In genomic region chrX:19153288-19154130, dm6 we compare ENCODE assay signal across 1 fruit fly cellular context.
TF ChIP-seq lines count a peak whose summit lies in the region.

No protein-coding gene starts in this region.

TF ChIP-seq in whole organism, embryonic, 481 proteins besides CTCF, POLR2A, EP300 and RAD21 (continued from another document):
- TF ChIP-seq lola (GFP tag; optimal IDR thresholded peaks at IDR 0.05; lab: Kevin White, UChicago) (no peak), CG32772 (GFP tag; IDR thresholded peaks at IDR 0.05; lab: Robert Waterston, UW) (no peak), salm (tag; optimal IDR thresholded peaks at IDR 0.05; lab: Kevin White, UChicago) (no peak), Rfx (GFP tag; IDR thresholded peaks at IDR 0.05; lab: Robert Waterston, UW) (no peak), en (GFP tag; optimal IDR thresholded peaks at IDR 0.05; lab: Kevin White, UChicago) (no peak), CG12155 (GFP tag; optimal IDR thresholded peaks at IDR 0.05; lab: Kevin White, UChicago) (no peak), ato (GFP tag; IDR thresholded peaks at IDR 0.05; lab: Robert Waterston, UW; ENCODE audit: partially characterized antibody) (no peak), CG1529 (GFP tag; optimal IDR thresholded peaks at IDR 0.05; lab: Kevin White, UChicago) (no peak), lbe (GFP tag; optimal IDR thresholded peaks at IDR 0.05; lab: Kevin White, UChicago) (no peak), chn (GFP tag; optimal IDR thresholded peaks at IDR 0.05; lab: Kevin White, UChicago) (no peak), gcm2 (GFP tag; optimal IDR thresholded peaks at IDR 0.05; lab: Kevin White, UChicago) (no peak), shn (GFP tag; optimal IDR thresholded peaks at IDR 0.05; lab: Kevin White, UChicago) (peak; percentile 13), Side (GFP tag; optimal IDR thresholded peaks at IDR 0.05; lab: Kevin White, UChicago) (peak; percentile 4), Hr39 (optimal IDR thresholded peaks at IDR 0.05; lab: Kevin White, UChicago) (no peak), CG15479 (GFP tag; optimal IDR thresholded peaks at IDR 0.05; lab: Kevin White, UChicago) (no peak), run (tag; optimal IDR thresholded peaks at IDR 0.05; lab: Kevin White, UChicago) (no peak), CG6254 (GFP tag; optimal IDR thresholded peaks at IDR 0.05; lab: Kevin White, UChicago) (no peak), Meics (GFP tag; optimal IDR thresholded peaks at IDR 0.05; lab: Kevin White, UChicago) (no peak), NC2β (GFP tag; optimal IDR thresholded peaks at IDR 0.05; lab: Kevin White, UChicago) (no peak), NFAT (GFP tag; IDR thresholded peaks at IDR 0.05; lab: Robert Waterston, UW) (peak; percentile 32; the same call in 1 of the 2 replicates), GATAe (GFP tag; conservative IDR thresholded peaks at IDR 0.05; lab: Robert Waterston, UW) (no peak), D19B (GFP tag; optimal IDR thresholded peaks at IDR 0.05; lab: Kevin White, UChicago) (no peak), ase (GFP tag; IDR thresholded peaks at IDR 0.05; lab: Robert Waterston, UW) (no peak), pfk (GFP tag; optimal IDR thresholded peaks at IDR 0.05; lab: Kevin White, UChicago) (no peak), CG8478 (optimal IDR thresholded peaks at IDR 0.05; lab: Kevin White, UChicago) (no peak), CG1792 (GFP tag; optimal IDR thresholded peaks at IDR 0.05; lab: Kevin White, UChicago) (no peak), CG4854 (GFP tag; optimal IDR thresholded peaks at IDR 0.05; lab: Kevin White, UChicago) (no peak), Optix (GFP tag; IDR thresholded peaks at IDR 0.05; lab: Robert Waterston, UW) (no peak), Tbp (GFP tag; optimal IDR thresholded peaks at IDR 0.05; lab: Kevin White, UChicago) (no peak), tio (GFP tag; optimal IDR thresholded peaks at IDR 0.05; lab: Kevin White, UChicago) (no peak), CG4707 (GFP tag; optimal IDR thresholded peaks at IDR 0.05; lab: Kevin White, UChicago) (no peak), Lhr (GFP tag; optimal IDR thresholded peaks at IDR 0.05; lab: Kevin White, UChicago) (no peak), CG12391 (tag; optimal IDR thresholded peaks at IDR 0.05; lab: Kevin White, UChicago) (no peak), kay (GFP tag; optimal IDR thresholded peaks at IDR 0.05; lab: Kevin White, UChicago) (peak; percentile 88), abd-A (tag; optimal IDR thresholded peaks at IDR 0.05; lab: Kevin White, UChicago) (peak; percentile 24), bab2 (GFP tag; optimal IDR thresholded peaks at IDR 0.05; lab: Kevin White, UChicago) (no peak), pnt (GFP tag; optimal IDR thresholded peaks at IDR 0.05; lab: Kevin White, UChicago) (no peak), ci (GFP tag; IDR thresholded peaks at IDR 0.05; lab: Robert Waterston, UW) (peak; percentile 78), Dad (GFP tag; optimal IDR thresholded peaks at IDR 0.05; lab: Kevin White, UChicago) (no peak), sisA (GFP tag; IDR thresholded peaks at IDR 0.05; lab: Robert Waterston, UW) (no peak), fd96Cb (tag; optimal IDR thresholded peaks at IDR 0.05; lab: Kevin White, UChicago) (no peak), nerfin-1 (tag; optimal IDR thresholded peaks at IDR 0.05; lab: Kevin White, UChicago) (no peak), repo (GFP tag; optimal IDR thresholded peaks at IDR 0.05; lab: Kevin White, UChicago) (no peak), vvl (GFP tag; IDR thresholded peaks at IDR 0.05; lab: Robert Waterston, UW) (0 out of 2 replicates have a peak, but pooled peaks have one; percentile 19), CG8089 (GFP tag; optimal IDR thresholded peaks at IDR 0.05; lab: Kevin White, UChicago) (peak; percentile 8), mirr (GFP tag; optimal IDR thresholded peaks at IDR 0.05; lab: Kevin White, UChicago) (peak; percentile 40), eyg (GFP tag; optimal IDR thresholded peaks at IDR 0.05; lab: Kevin White, UChicago) (no peak), slou (GFP tag; optimal IDR thresholded peaks at IDR 0.05; lab: Kevin White, UChicago) (no peak), HHEX (GFP tag; optimal IDR thresholded peaks at IDR 0.05; lab: Kevin White, UChicago) (no peak), pan (optimal IDR thresholded peaks at IDR 0.05; lab: Kevin White, UChicago) (no peak), pan (GFP tag; optimal IDR thresholded peaks at IDR 0.05 in 1 of 2, IDR thresholded peaks at IDR 0.05 in 1 of 2) (no peak), MTF-1 (GFP tag; optimal IDR thresholded peaks at IDR 0.05; lab: Kevin White, UChicago; ENCODE audit: borderline replicate concordance) (no peak), disco-r (GFP tag; optimal IDR thresholded peaks at IDR 0.05; lab: Kevin White, UChicago) (no peak), tna (GFP tag; IDR thresholded peaks at IDR 0.05; lab: Robert Waterston, UW; ENCODE audit: partially characterized antibody) (no peak), Mrtf (GFP tag; IDR thresholded peaks at IDR 0.05; lab: Robert Waterston, UW) (no peak), Hsf (GFP tag; optimal IDR thresholded peaks at IDR 0.05; lab: Kevin White, UChicago) (no peak), CG34376 (GFP tag; optimal IDR thresholded peaks at IDR 0.05; lab: Kevin White, UChicago) (peak; percentile 61), CG4328 (GFP tag; optimal IDR thresholded peaks at IDR 0.05; lab: Kevin White, UChicago) (no peak), CG17802 (tag; optimal IDR thresholded peaks at IDR 0.05; lab: Kevin White, UChicago) (no peak), Dp (GFP tag; optimal IDR thresholded peaks at IDR 0.05; lab: Kevin White, UChicago) (no peak), cwo (GFP tag; optimal IDR thresholded peaks at IDR 0.05; lab: Kevin White, UChicago) (peak; percentile 91), Hand (GFP tag; optimal IDR thresholded peaks at IDR 0.05; lab: Kevin White, UChicago) (no peak), CG7357 (GFP tag; IDR thresholded peaks at IDR 0.05; lab: Robert Waterston, UW) (no peak), CG15011 (GFP tag; optimal IDR thresholded peaks at IDR 0.05; lab: Kevin White, UChicago) (no peak), slp2 (GFP tag; optimal IDR thresholded peaks at IDR 0.05; lab: Kevin White, UChicago) (no peak), sim (GFP tag; IDR thresholded peaks at IDR 0.05; lab: Robert Waterston, UW) (no peak), CG2202 (tag; optimal IDR thresholded peaks at IDR 0.05; lab: Kevin White, UChicago) (no peak), corto (GFP tag; optimal IDR thresholded peaks at IDR 0.05; lab: Kevin White, UChicago) (no peak), CG11093 (GFP tag; IDR thresholded peaks at IDR 0.05; lab: Robert Waterston, UW) (no peak), CG17568 (GFP tag; optimal IDR thresholded peaks at IDR 0.05; lab: Kevin White, UChicago) (no peak), fu2 (GFP tag; optimal IDR thresholded peaks at IDR 0.05; lab: Kevin White, UChicago) (no peak), az2 (GFP tag; optimal IDR thresholded peaks at IDR 0.05; lab: Kevin White, UChicago) (no peak), CG33557 (GFP tag; optimal IDR thresholded peaks at IDR 0.05; lab: Kevin White, UChicago) (no peak), CG7786 (GFP tag; optimal IDR thresholded peaks at IDR 0.05; lab: Kevin White, UChicago) (no peak), tx (GFP tag; optimal IDR thresholded peaks at IDR 0.05; lab: Kevin White, UChicago) (no peak), eve (GFP tag; optimal IDR thresholded peaks at IDR 0.05; lab: Kevin White, UChicago) (no peak), BtbVII (GFP tag; optimal IDR thresholded peaks at IDR 0.05; lab: Kevin White, UChicago) (no peak), Hey (tag; optimal IDR thresholded peaks at IDR 0.05; lab: Kevin White, UChicago) (no peak), vfl (GFP tag; optimal IDR thresholded peaks at IDR 0.05; lab: Kevin White, UChicago) (no peak), CG9876 (GFP tag; optimal IDR thresholded peaks at IDR 0.05; lab: Kevin White, UChicago) (no peak), CG13894 (tag; optimal IDR thresholded peaks at IDR 0.05; lab: Kevin White, UChicago) (no peak), CG7987 (GFP tag; optimal IDR thresholded peaks at IDR 0.05; lab: Kevin White, UChicago) (peak; percentile 70), Fer1 (GFP tag; optimal IDR thresholded peaks at IDR 0.05; lab: Kevin White, UChicago) (peak; percentile 29), CG9215 (GFP tag; IDR thresholded peaks at IDR 0.05; lab: Robert Waterston, UW) (no peak), Vsx1 (GFP tag; optimal IDR thresholded peaks at IDR 0.05; lab: Kevin White, UChicago) (no peak), CG6813 (GFP tag; optimal IDR thresholded peaks at IDR 0.05; lab: Kevin White, UChicago) (peak; percentile 28), onecut (GFP tag; IDR thresholded peaks at IDR 0.05; lab: Robert Waterston, UW) (no peak), amos (GFP tag; IDR thresholded peaks at IDR 0.05; lab: Robert Waterston, UW; ENCODE audit: partially characterized antibody) (peak; percentile 44; the same call in 1 of the 2 replicates), al (GFP tag; IDR thresholded peaks at IDR 0.05; lab: Robert Waterston, UW) (no peak), Ada2b (GFP tag; IDR thresholded peaks at IDR 0.05; lab: Robert Waterston, UW) (no peak), stc (GFP tag; IDR thresholded peaks at IDR 0.05; lab: Robert Waterston, UW) (no peak), zfh2 (GFP tag; optimal IDR thresholded peaks at IDR 0.05; lab: Kevin White, UChicago) (no peak), CG17829 (tag; optimal IDR thresholded peaks at IDR 0.05; lab: Kevin White, UChicago) (peak; percentile 22), CG8281 (tag; optimal IDR thresholded peaks at IDR 0.05; lab: Kevin White, UChicago) (no peak), crc (GFP tag; optimal IDR thresholded peaks at IDR 0.05; lab: Kevin White, UChicago) (no peak), Lpt (GFP tag; optimal IDR thresholded peaks at IDR 0.05; lab: Kevin White, UChicago) (no peak), CG4820 (GFP tag; optimal IDR thresholded peaks at IDR 0.05; lab: Kevin White, UChicago) (no peak), Dfd (GFP tag; optimal IDR thresholded peaks at IDR 0.05; lab: Kevin White, UChicago) (no peak), HLH54F (GFP tag; optimal IDR thresholded peaks at IDR 0.05; lab: Kevin White, UChicago) (no peak), TFAM (GFP tag; optimal IDR thresholded peaks at IDR 0.05; lab: Kevin White, UChicago) (no peak), Xrp1 (GFP tag; IDR thresholded peaks at IDR 0.05; lab: Robert Waterston, UW) (no peak), CG11723 (GFP tag; optimal IDR thresholded peaks at IDR 0.05; lab: Kevin White, UChicago) (no peak), CG1647 (GFP tag; optimal IDR thresholded peaks at IDR 0.05; lab: Kevin White, UChicago) (no peak), CG9797 (GFP tag; optimal IDR thresholded peaks at IDR 0.05; lab: Kevin White, UChicago) (no peak), Gug (GFP tag; IDR thresholded peaks at IDR 0.05; lab: Robert Waterston, UW) (no peak), tin (GFP tag; optimal IDR thresholded peaks at IDR 0.05; lab: Kevin White, UChicago) (no peak), D19A (tag; optimal IDR thresholded peaks at IDR 0.05; lab: Kevin White, UChicago) (no peak), luna (GFP tag; optimal IDR thresholded peaks at IDR 0.05; lab: Kevin White, UChicago) (no peak)
